Worm (Caenorhabditis elegans) whole organism, young adult: ENCODE measurements around the gene F58F9.4.

Experiments
- ccch-3 ChIP-seq: fragments of 200-800 bp; sonication (Bioruptor generic); optimal IDR thresholded peaks from 2 replicates; lab custom pipeline; 2018; ENCODE audit warnings: mild to moderate bottlenecking, missing genetic modification characterization, missing compliant biosample characterization
- cebp-2 ChIP-seq: fragments of 200-800 bp; sonication (Bioruptor generic); IDR thresholded peaks from 2 replicates; pipeline ENCODE4 v1.3.6; 2022; ENCODE audit warnings: missing genetic modification characterization, missing compliant biosample characterization
- mcd-1 ChIP-seq: fragments of 200-800 bp; sonication (Bioruptor generic); IDR thresholded peaks from 2 replicates; pipeline ENCODE4 v1.3.6; 2022; ENCODE audit warnings: missing genetic modification reagents, missing genetic modification characterization, missing compliant biosample characterization
- nhr-80 ChIP-seq: sonication (generic microtip); optimal IDR thresholded peaks from 2 replicates; lab custom pipeline; 2016; ENCODE audit warnings: missing genetic modification characterization, missing compliant biosample characterization

- TF ChIP-seq nhr-80 (tag; lab: Kevin White, UChicago) (no peak), cebp-2 (GFP tag; lab: Robert Waterston, UW) (no peak), ccch-3 (no peak), mcd-1 (GFP tag; lab: Robert Waterston, UW) (no peak)
Measured at ce11 chrIV:6263244-6263643, 32.4 kb downstream of the F58F9.4 start, which contains the start of gene srv-28.
